Fruit fly (Drosophila melanogaster): Measurements from ENCODE around the gene Iml1.

Iml1 gene

dm6 chr3L:1578391-1578948, 44.6 kb upstream of the Iml1 start (continued):
- peak; percentile 54 for TF ChIP-seq CG5180 (GFP tag; optimal IDR thresholded peaks at IDR 0.05)
- TF ChIP-seq CG10274 (GFP tag; optimal IDR thresholded peaks at IDR 0.05) = no peak
- no peak for TF ChIP-seq CG13894 (tag; optimal IDR thresholded peaks at IDR 0.05)
- no peak for TF ChIP-seq fd102C (GFP tag; optimal IDR thresholded peaks at IDR 0.05)
- no peak for TF ChIP-seq fd64A (GFP tag; optimal IDR thresholded peaks at IDR 0.05)
- no peak for TF ChIP-seq schlank (tag; optimal IDR thresholded peaks at IDR 0.05)
- TF ChIP-seq amos (GFP tag; IDR thresholded peaks at IDR 0.05; ENCODE audit: partially characterized antibody) = no peak
- TF ChIP-seq bowl (GFP tag; IDR thresholded peaks at IDR 0.05) = no peak
- no peak for TF ChIP-seq hkb (optimal IDR thresholded peaks at IDR 0.05)
- TF ChIP-seq hkb (GFP tag; IDR thresholded peaks at IDR 0.05) = peak; percentile 33; the same call in 1 of the 2 replicates
- TF ChIP-seq dysf (GFP tag; IDR thresholded peaks at IDR 0.05) = peak; percentile 62; the same call in 2 of the 3 replicates
- TF ChIP-seq Xrp1 (GFP tag; IDR thresholded peaks at IDR 0.05) = peak; percentile 32; the same call in 1 of the 2 replicates
- peak; percentile 61 for TF ChIP-seq bab2 (GFP tag; optimal IDR thresholded peaks at IDR 0.05)
- TF ChIP-seq Hmr (GFP tag; optimal IDR thresholded peaks at IDR 0.05) = no peak
- no peak for TF ChIP-seq Hsf (GFP tag; optimal IDR thresholded peaks at IDR 0.05)
- peak; percentile 24 for TF ChIP-seq CG1603 (tag; optimal IDR thresholded peaks at IDR 0.05)
- no peak for TF ChIP-seq usp (GFP tag; optimal IDR thresholded peaks at IDR 0.05)
- TF ChIP-seq CG15514 (GFP tag; optimal IDR thresholded peaks at IDR 0.05) = peak; percentile 20
- peak; percentile 28 for TF ChIP-seq CG6854 (GFP tag; optimal IDR thresholded peaks at IDR 0.05)
- no peak for TF ChIP-seq Hr39 (optimal IDR thresholded peaks at IDR 0.05)
- no peak for TF ChIP-seq CG7745 (tag; optimal IDR thresholded peaks at IDR 0.05)
- TF ChIP-seq vvl (GFP tag; IDR thresholded peaks at IDR 0.05) = peak; percentile 40; the same call in 1 of the 2 replicates
- TF ChIP-seq sim (GFP tag; IDR thresholded peaks at IDR 0.05) = peak; percentile 5; the same call in 1 of the 2 replicates
- no peak for TF ChIP-seq Ravus (GFP tag; IDR thresholded peaks at IDR 0.05)
- peak; percentile 54 for TF ChIP-seq CG1832 (GFP tag; optimal IDR thresholded peaks at IDR 0.05)
- no peak; the same call in 1 of the 2 replicates for TF ChIP-seq CG3847 (GFP tag; IDR thresholded peaks at IDR 0.05)
- TF ChIP-seq Ets97D (GFP tag; optimal IDR thresholded peaks at IDR 0.05) = no peak
- TF ChIP-seq Nf-YB (GFP tag; optimal IDR thresholded peaks at IDR 0.05) = peak; percentile 2
- TF ChIP-seq CG6813 (GFP tag; optimal IDR thresholded peaks at IDR 0.05) = peak; percentile 65
- no peak for TF ChIP-seq hth (optimal IDR thresholded peaks at IDR 0.05)
- peak; percentile 64 for TF ChIP-seq Asciz (GFP tag; optimal IDR thresholded peaks at IDR 0.05)
- TF ChIP-seq CG31441 (GFP tag; IDR thresholded peaks at IDR 0.05) = peak; percentile 28; the same call in 1 of the 2 replicates
- no peak for TF ChIP-seq CrebB (tag; optimal IDR thresholded peaks at IDR 0.05)
- TF ChIP-seq Abd-B (GFP tag; optimal IDR thresholded peaks at IDR 0.05) = no peak
- TF ChIP-seq Oli (tag; optimal IDR thresholded peaks at IDR 0.05) = peak; percentile 3
- TF ChIP-seq Chrac-16 (GFP tag; optimal IDR thresholded peaks at IDR 0.05) = peak; percentile 34
- no peak for TF ChIP-seq nerfin-1 (tag; optimal IDR thresholded peaks at IDR 0.05)
- TF ChIP-seq CG6683 (GFP tag; optimal IDR thresholded peaks at IDR 0.05) = no peak
- peak; percentile 24 for TF ChIP-seq CG10654 (GFP tag; optimal IDR thresholded peaks at IDR 0.05)
- peak; percentile 48 for TF ChIP-seq unpg (GFP tag; optimal IDR thresholded peaks at IDR 0.05)
- peak in 1 of 2 experiments; percentile 43 for TF ChIP-seq Hr51 (GFP tag; optimal IDR thresholded peaks at IDR 0.05)
- peak; percentile 19 for TF ChIP-seq CG2116 (GFP tag; optimal IDR thresholded peaks at IDR 0.05)
- TF ChIP-seq CG13424 (tag; optimal IDR thresholded peaks at IDR 0.05) = peak; percentile 33
- no peak for TF ChIP-seq NK7.1 (GFP tag; optimal IDR thresholded peaks at IDR 0.05)
- no peak for TF ChIP-seq CG9932 (GFP tag; IDR thresholded peaks at IDR 0.05)
- TF ChIP-seq ttk (GFP tag; IDR thresholded peaks at IDR 0.05) = no peak
- no peak for TF ChIP-seq knrl (GFP tag; IDR thresholded peaks at IDR 0.05; ENCODE audit: partially characterized antibody)
- no peak for TF ChIP-seq ato (GFP tag; IDR thresholded peaks at IDR 0.05; ENCODE audit: partially characterized antibody)
- 0 out of 2 replicates have a peak, but pooled peaks have one; percentile 52 for TF ChIP-seq sob (GFP tag; IDR thresholded peaks at IDR 0.05)
- no peak for TF ChIP-seq cato (GFP tag; optimal IDR thresholded peaks at IDR 0.05; ENCODE audit: borderline replicate concordance)

All from whole organism, embryonic.